Worm (Caenorhabditis elegans) whole organism, L4 larva: ENCODE results near the gene tab-1.

Experiments used
- F44E2.7 ChIP-seq: fragments of 200-800 bp; sonication (Bioruptor generic); IDR thresholded peaks from 2 replicates; pipeline ENCODE4 v2.1.2; 2022; ENCODE audit warnings: missing genetic modification characterization, missing compliant biosample characterization
- ama-1 ChIP-seq: fragments of 150-350 bp; optimal IDR thresholded peaks from 2 replicates; lab custom pipeline; 2014; ENCODE audit warnings: inconsistent platforms, mixed read lengths
- ceh-20 ChIP-seq: fragments of 200-800 bp; sonication (Bioruptor generic); IDR thresholded peaks from 2 replicates; pipeline ENCODE4 v1.3.6; 2022; ENCODE audit warnings: missing genetic modification reagents, missing genetic modification characterization, missing compliant biosample characterization
- ceh-28 ChIP-seq: fragments of 150-350 bp; optimal IDR thresholded peaks from 2 replicates; lab custom pipeline; 2014; ENCODE audit warnings: missing biosample characterization, missing genetic modification reagents, missing genetic modification characterization
- daf-12 ChIP-seq: fragments of 150-350 bp; optimal IDR thresholded peaks from 2 replicates; lab custom pipeline; 2014; ENCODE audit warnings: missing biosample characterization, missing genetic modification reagents, missing genetic modification characterization
- dmd-8 ChIP-seq: fragments of 200-800 bp; sonication (Bioruptor generic); IDR thresholded peaks from 2 replicates; pipeline ENCODE4 v1.3.6; 2022; ENCODE audit warnings: missing genetic modification characterization, missing compliant biosample characterization
- fkh-10 ChIP-seq: fragments of 150-350 bp; optimal IDR thresholded peaks from 2 replicates; lab custom pipeline; 2014; ENCODE audit warnings: missing biosample characterization, missing genetic modification reagents, missing genetic modification characterization
- lin-39 ChIP-seq: fragments of 150-350 bp; optimal IDR thresholded peaks from 2 replicates; lab custom pipeline; 2014; ENCODE audit warnings: missing biosample characterization, missing genetic modification reagents, missing genetic modification characterization
- nhr-77 ChIP-seq: fragments of 150-350 bp; optimal IDR thresholded peaks from 2 replicates; lab custom pipeline; 2014; ENCODE audit warnings: missing biosample characterization, missing genetic modification characterization
- pha-4 ChIP-seq, 2 experiments: fragments of 150-350 bp in 1 of 2; fragments of 200-800 bp in 1 of 2; sonication (Bioruptor generic) in 1 of 2; IDR thresholded peaks in 1 of 2; optimal IDR thresholded peaks in 1 of 2; 2 replicates each; pipeline versions ENCODE4 v1.3.6 to Lab custom; 2014 to 2022; ENCODE audit warnings: missing genetic modification characterization in 2 of 2, missing genetic modification reagents in 2 of 2, missing biosample characterization in 1 of 2, missing compliant biosample characterization in 1 of 2
- pqm-1 ChIP-seq: sonication (generic microtip); optimal IDR thresholded peaks from 2 replicates; lab custom pipeline; 2017; ENCODE audit warnings: missing biosample characterization, missing genetic modification characterization
- snpc-4 ChIP-seq: fragments of 150-350 bp; optimal IDR thresholded peaks from 2 replicates; lab custom pipeline; 2014; ENCODE audit warnings: missing biosample characterization, missing genetic modification characterization
- unc-62 ChIP-seq, 3 experiments: fragments of 150-350 bp in 1 of 3; sonication (generic microtip); optimal IDR thresholded peaks in 2 of 3; peaks in 1 of 3; 1 replicate in 1 of 3; 2 replicates in 2 of 3; lab custom pipeline; 2014 to 2017; ENCODE audit warnings: missing biosample characterization in 3 of 3, missing genetic modification characterization in 3 of 3, missing genetic modification reagents in 3 of 3, missing genotype in 1 of 3
- zag-1 ChIP-seq: fragments of 150-350 bp; optimal IDR thresholded peaks from 2 replicates; lab custom pipeline; 2014; ENCODE audit warnings: missing biosample characterization, missing genetic modification characterization

DNA sequence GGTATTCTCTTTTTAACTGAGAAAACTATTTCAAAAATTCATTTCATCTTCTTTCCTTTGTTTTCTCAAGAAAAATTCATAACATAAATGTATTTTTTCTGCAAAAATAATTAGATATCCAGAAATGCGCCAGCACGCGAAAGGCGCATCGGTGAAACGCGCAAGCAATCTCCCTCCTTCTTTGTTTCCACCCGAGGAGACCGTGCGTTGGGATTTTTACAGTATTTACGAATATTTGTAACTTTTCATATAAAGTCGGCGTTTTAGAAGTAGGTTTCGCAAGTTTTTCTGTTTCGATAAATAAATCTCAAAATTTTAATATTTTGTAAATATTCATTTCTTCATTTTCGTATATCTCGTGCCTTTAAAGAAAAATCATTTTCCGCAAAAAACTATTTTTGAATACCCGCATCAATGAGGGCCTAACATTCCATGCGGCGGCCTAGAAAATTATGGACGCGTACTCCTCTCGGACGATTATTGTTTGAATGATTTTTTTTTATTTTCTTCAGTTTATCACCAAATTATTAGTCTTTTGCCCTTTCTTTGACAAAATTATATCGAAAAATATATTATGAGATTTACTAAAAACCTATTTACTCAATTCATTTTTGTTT, 26.6 kb upstream of the tab-1 start, which contains the start of gene ssup-72:
- TF ChIP-seq daf-12 (tag; lab: Kevin White, UChicago) (no peak), pha-4 (GFP tag; IDR thresholded peaks at IDR 0.05; lab: Robert Waterston, UW) (no peak), pha-4 (tag; optimal IDR thresholded peaks at IDR 0.05; lab: Kevin White, UChicago) (no peak), ceh-20 (GFP tag; lab: Robert Waterston, UW) (no peak), ama-1 (lab: Kevin White, UChicago) (no peak), fkh-10 (GFP tag; lab: Kevin White, UChicago) (no peak), pqm-1 (tag; lab: Kevin White, UChicago) (no peak), F44E2.7 (GFP tag; lab: Robert Waterston, UW) (no peak), snpc-4 (tag; lab: Kevin White, UChicago) (no peak), nhr-77 (tag; lab: Kevin White, UChicago) (no peak), dmd-8 (no peak), unc-62 (GFP tag; optimal IDR thresholded peaks at IDR 0.05 in 1 of 2; lab: Kevin White, UChicago) (no peak), unc-62 (tag; optimal IDR thresholded peaks at IDR 0.05; lab: Kevin White, UChicago) (no peak), zag-1 (tag; lab: Kevin White, UChicago) (no peak), lin-39 (tag; lab: Kevin White, UChicago) (no peak), ceh-28 (tag; lab: Kevin White, UChicago) (no peak)
